Worm (Caenorhabditis elegans) whole organism, L1 larva: ENCODE results near the gene F54D5.17.

Experiments used
- Y116A8C.19 ChIP-seq: sonication (generic microtip); optimal IDR thresholded peaks from 2 replicates; lab custom pipeline; 2016; ENCODE audit warnings: missing compliant biosample characterization, missing genetic modification characterization, borderline replicate concordance
- ama-1 ChIP-seq: fragments of 150-350 bp; optimal IDR thresholded peaks from 2 replicates; lab custom pipeline; 2014
- blmp-1 ChIP-seq: fragments of 150-350 bp; optimal IDR thresholded peaks from 2 replicates; lab custom pipeline; 2014; ENCODE audit warnings: missing biosample characterization, missing genetic modification characterization
- ceh-82 ChIP-seq, 3 experiments: fragments of 150-350 bp in 1 of 3; sonication (generic microtip) in 2 of 3; optimal IDR thresholded peaks; 2 replicates each; lab custom pipeline; 2014 to 2017; ENCODE audit warnings: missing biosample characterization in 3 of 3, missing genetic modification characterization in 3 of 3
- ceh-88 ChIP-seq: fragments of 200-800 bp; sonication (Bioruptor generic); IDR thresholded peaks from 2 replicates; pipeline ENCODE4 v1.3.6; 2022; ENCODE audit warnings: missing genetic modification characterization, missing compliant biosample characterization
- ces-1 ChIP-seq: fragments of 150-350 bp; optimal IDR thresholded peaks from 2 replicates; lab custom pipeline; 2014; ENCODE audit warnings: missing biosample characterization, missing genetic modification reagents, missing genetic modification characterization
- dpl-1 ChIP-seq, 3 experiments: fragments of 150-350 bp in 2 of 3; sonication (generic microtip) in 1 of 3; optimal IDR thresholded peaks; 2 replicates each; lab custom pipeline; 2014 to 2017; ENCODE audit warnings: missing biosample characterization in 3 of 3, missing genetic modification characterization in 3 of 3, missing genetic modification reagents in 3 of 3
- dsc-1 ChIP-seq: sonication (generic microtip); optimal IDR thresholded peaks from 2 replicates; lab custom pipeline; 2016; ENCODE audit warnings: mild to moderate bottlenecking, missing genetic modification characterization, missing compliant biosample characterization
- efl-1 ChIP-seq, 4 experiments: fragments of 150-350 bp; optimal IDR thresholded peaks in 3 of 4; peaks in 1 of 4; 1 replicate in 1 of 4; 2 replicates in 3 of 4; lab custom pipeline; 2014; ENCODE audit warnings: missing biosample characterization in 2 of 4, missing genetic modification characterization in 2 of 4, missing genetic modification reagents in 2 of 4
- efl-3 ChIP-seq: fragments of 200-800 bp; sonication (Bioruptor generic); optimal IDR thresholded peaks from 2 replicates; lab custom pipeline; 2018; ENCODE audit warnings: mild to moderate bottlenecking, missing genetic modification characterization, missing compliant biosample characterization
- egl-13 ChIP-seq: sonication (generic microtip); optimal IDR thresholded peaks from 2 replicates; lab custom pipeline; 2016; ENCODE audit warnings: missing genotype, missing genetic modification reagents, missing genetic modification characterization, missing compliant biosample characterization
- grh-1 ChIP-seq: fragments of 200-800 bp; sonication (Bioruptor generic); IDR thresholded peaks from 2 replicates; pipeline ENCODE4 v1.3.6; 2022; ENCODE audit warnings: missing genetic modification reagents, missing genetic modification characterization, missing compliant biosample characterization
- hlh-17 ChIP-seq: fragments of 200-800 bp; sonication (Bioruptor generic); optimal IDR thresholded peaks from 2 replicates; lab custom pipeline; 2018; ENCODE audit warnings: missing genetic modification characterization, mild to moderate bottlenecking, missing compliant biosample characterization, moderate library complexity, borderline replicate concordance
- hpl-2 ChIP-seq: fragments of 150-350 bp; optimal IDR thresholded peaks from 2 replicates; lab custom pipeline; 2014; ENCODE audit warnings: missing biosample characterization, missing genetic modification reagents, missing genetic modification characterization
- lin-14 ChIP-seq: fragments of 200-800 bp; sonication (Bioruptor generic); optimal IDR thresholded peaks from 2 replicates; lab custom pipeline; 2018; ENCODE audit warnings: mild to moderate bottlenecking, missing genetic modification characterization, moderate library complexity, missing compliant biosample characterization
- lin-15B ChIP-seq: fragments of 150-350 bp; sonication (generic microtip); optimal IDR thresholded peaks from 3 replicates; lab custom pipeline; 2014; ENCODE audit warnings: missing biosample characterization, missing genetic modification characterization
- lin-35 ChIP-seq, 2 experiments: fragments of 150-350 bp; optimal IDR thresholded peaks; 2 replicates each; lab custom pipeline; 2014; ENCODE audit warnings: missing biosample characterization in 2 of 2, missing genetic modification characterization in 2 of 2, missing genetic modification reagents in 2 of 2
- lsy-2 ChIP-seq, 2 experiments: fragments of 150-350 bp; optimal IDR thresholded peaks; 2 replicates each; lab custom pipeline; 2014; ENCODE audit warnings: missing biosample characterization in 2 of 2, missing genetic modification characterization in 2 of 2
- mab-9 ChIP-seq: fragments of 200-800 bp; sonication (Bioruptor generic); IDR thresholded peaks from 2 replicates; pipeline ENCODE4 v1.3.6; 2022; ENCODE audit warnings: missing genetic modification reagents, missing genetic modification characterization, missing compliant biosample characterization
- mdl-1 ChIP-seq, 2 experiments: fragments of 150-350 bp; optimal IDR thresholded peaks; 2 replicates each; lab custom pipeline; 2014 to 2017; ENCODE audit warnings: missing biosample characterization in 2 of 2, missing genetic modification characterization in 2 of 2, inconsistent platforms in 1 of 2
- nhr-11 ChIP-seq: fragments of 150-350 bp; optimal IDR thresholded peaks from 2 replicates; lab custom pipeline; 2014; ENCODE audit warnings: missing biosample characterization, missing genetic modification characterization
- nhr-47 ChIP-seq: sonication (generic microtip); optimal IDR thresholded peaks from 2 replicates; lab custom pipeline; 2016; ENCODE audit warnings: mild to moderate bottlenecking, missing genetic modification characterization, moderate library complexity, missing compliant biosample characterization
- nhr-71 ChIP-seq: sonication (generic microtip); optimal IDR thresholded peaks from 2 replicates; lab custom pipeline; 2016; ENCODE audit warnings: mild to moderate bottlenecking, missing genetic modification characterization, moderate library complexity, missing compliant biosample characterization
- nhr-77 ChIP-seq: fragments of 150-350 bp; optimal IDR thresholded peaks from 2 replicates; lab custom pipeline; 2014; ENCODE audit warnings: missing biosample characterization, missing genetic modification characterization
- nhr-85 ChIP-seq: sonication (generic microtip); peaks from one replicate; lab custom pipeline; 2016; ENCODE audit warnings: missing genetic modification characterization, inconsistent platforms, missing compliant biosample characterization
- pag-3 ChIP-seq: sonication (generic microtip); optimal IDR thresholded peaks from 2 replicates; lab custom pipeline; 2017; ENCODE audit warnings: missing genetic modification characterization, mild to moderate bottlenecking, missing compliant biosample characterization, antibody characterized with exemption, borderline replicate concordance; ENCODE audit not compliant: insufficient read depth
- pqm-1 ChIP-seq: sonication (generic microtip); optimal IDR thresholded peaks from 3 replicates; lab custom pipeline; 2017; ENCODE audit warnings: missing biosample characterization, missing genetic modification characterization
- rnt-1 ChIP-seq: sonication (generic microtip); optimal IDR thresholded peaks from 2 replicates; lab custom pipeline; 2016; ENCODE audit warnings: mild to moderate bottlenecking, missing genetic modification characterization, moderate library complexity, missing compliant biosample characterization
- skn-1 ChIP-seq: fragments of 150-350 bp; optimal IDR thresholded peaks from 2 replicates; lab custom pipeline; 2014; ENCODE audit warnings: missing biosample characterization, missing genetic modification characterization
- snu-23 ChIP-seq: sonication (generic microtip); optimal IDR thresholded peaks from 2 replicates; lab custom pipeline; 2016; ENCODE audit warnings: missing genetic modification characterization, missing compliant biosample characterization
- tbx-2 ChIP-seq: sonication (generic microtip); optimal IDR thresholded peaks from 2 replicates; lab custom pipeline; 2016; ENCODE audit warnings: missing genetic modification characterization, missing compliant biosample characterization
- tlp-1 ChIP-seq: fragments of 150-350 bp; optimal IDR thresholded peaks from 2 replicates; lab custom pipeline; 2014; ENCODE audit warnings: missing biosample characterization, missing genetic modification characterization
- unc-98 ChIP-seq: fragments of 200-800 bp; sonication (Bioruptor generic); IDR thresholded peaks from 2 replicates; pipeline ENCODE4 v1.3.6; 2022; ENCODE audit warnings: missing genetic modification characterization, missing compliant biosample characterization
- vab-15 ChIP-seq: sonication (generic microtip); optimal IDR thresholded peaks from 2 replicates; lab custom pipeline; 2017; ENCODE audit warnings: missing genotype, mild to moderate bottlenecking, missing genetic modification characterization, missing compliant biosample characterization
- xbp-1 ChIP-seq: sonication (generic microtip); optimal IDR thresholded peaks from 2 replicates; lab custom pipeline; 2016; ENCODE audit warnings: missing genetic modification characterization, missing compliant biosample characterization
- zag-1 ChIP-seq: fragments of 150-350 bp; optimal IDR thresholded peaks from 2 replicates; lab custom pipeline; 2014; ENCODE audit warnings: missing biosample characterization, missing genetic modification characterization
- ztf-11 ChIP-seq, 2 experiments: sonication (generic microtip); optimal IDR thresholded peaks; 2 replicates each; lab custom pipeline; 2016 to 2017; ENCODE audit warnings: missing genetic modification characterization in 2 of 2, missing biosample characterization in 1 of 2, missing compliant biosample characterization in 1 of 2
- ztf-4 ChIP-seq: fragments of 150-350 bp; optimal IDR thresholded peaks from 2 replicates; lab custom pipeline; 2014; ENCODE audit warnings: missing biosample characterization, missing genetic modification characterization

The F54D5.17 gene

DNA sequence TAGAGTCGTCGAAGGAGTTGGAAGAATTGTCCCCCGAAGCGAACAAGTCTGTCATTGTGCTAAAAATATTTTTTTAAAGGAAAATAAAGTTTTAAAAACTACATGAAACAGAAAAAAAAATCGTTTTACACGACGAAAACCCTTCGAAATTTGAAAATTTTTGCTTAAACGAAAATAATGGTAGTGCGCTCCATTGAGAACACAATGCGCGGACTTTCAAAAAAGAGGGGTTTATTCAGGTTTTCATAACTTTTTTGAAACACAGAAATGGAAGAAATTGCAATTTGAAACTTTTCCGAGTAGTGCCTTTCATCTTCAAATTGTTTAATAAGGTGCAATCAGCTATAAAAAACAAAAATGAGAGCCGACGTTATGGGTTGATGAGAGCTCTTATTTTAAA is 43.3 kb downstream of the F54D5.17 start, which contains the start of gene npp-5:
Gene npp-5 (minus strand): TSS at position 59 of the 400 bp plus-strand sequence.
- TF ChIP-seq lin-15B (tag; lab: Kevin White, UChicago) (peak; percentile 20), ztf-4 (tag; lab: Kevin White, UChicago) (no peak), lsy-2 (tag; optimal IDR thresholded peaks at IDR 0.05; lab: Kevin White, UChicago) (peak; percentile 20 to 65), ceh-82 (tag; optimal IDR thresholded peaks at IDR 0.05; lab: Kevin White, UChicago) (peak in 1 of 3 experiments; percentile 4), efl-1 (optimal IDR thresholded peaks at IDR 0.05; lab: Kevin White, UChicago) (peak; percentile 69 to 90), efl-1 (GFP tag; optimal IDR thresholded peaks at IDR 0.05 in 1 of 2; lab: Kevin White, UChicago) (peak; percentile 91 to 99), tbx-2 (peak; percentile 20), ama-1 (no peak), skn-1 (peak; percentile 22), snu-23 (GFP tag; lab: Kevin White, UChicago) (peak; percentile 20), xbp-1 (tag; lab: Kevin White, UChicago) (peak; percentile 2), pag-3 (tag; lab: Kevin White, UChicago) (no peak), vab-15 (no peak), lin-35 (GFP tag; optimal IDR thresholded peaks at IDR 0.05; lab: Kevin White, UChicago) (peak; percentile 78 to 96), Y116A8C.19 (tag; lab: Kevin White, UChicago) (no peak), hpl-2 (GFP tag; lab: Kevin White, UChicago) (no peak), tlp-1 (tag; lab: Kevin White, UChicago) (no peak), dpl-1 (GFP tag; optimal IDR thresholded peaks at IDR 0.05; lab: Kevin White, UChicago) (peak; percentile 83 to 91 (median 90)), blmp-1 (tag; lab: Kevin White, UChicago) (peak; percentile 31), unc-98 (GFP tag; lab: Robert Waterston, UW) (no peak), nhr-85 (tag; lab: Kevin White, UChicago) (peak; percentile 52), nhr-71 (peak; percentile 52), nhr-47 (peak; percentile 24), dsc-1 (tag; lab: Kevin White, UChicago) (no peak), lin-14 (peak; percentile 10)

- TF ChIP-seq skn-1 (no peak), mdl-1 (tag; optimal IDR thresholded peaks at IDR 0.05; lab: Kevin White, UChicago) (no peak), nhr-77 (tag; lab: Kevin White, UChicago) (no peak), efl-3 (no peak), mab-9 (GFP tag; lab: Robert Waterston, UW) (no peak), hlh-17 (GFP tag; lab: Kevin White, UChicago) (no peak), pqm-1 (tag; lab: Kevin White, UChicago) (no peak), grh-1 (GFP tag; lab: Robert Waterston, UW) (no peak), ceh-88 (GFP tag; lab: Robert Waterston, UW) (no peak), nhr-11 (tag; lab: Kevin White, UChicago) (no peak), ztf-11 (tag; optimal IDR thresholded peaks at IDR 0.05; lab: Kevin White, UChicago) (no peak), ceh-82 (tag; optimal IDR thresholded peaks at IDR 0.05; lab: Kevin White, UChicago) (no peak)
Observed at ce11 chrII:11600711-11601110, 44.3 kb downstream of the F54D5.17 start, which contains the start of gene F07A11.4. Gene F07A11.4 (plus strand): TSS chrII:11601011.

ce11 chrII:11602387-11602960 is 46.0 kb downstream of the F54D5.17 start:
- TF ChIP-seq zag-1 (no peak), egl-13 (tag; lab: Kevin White, UChicago) (no peak), rnt-1 (tag; lab: Kevin White, UChicago) (peak; percentile 51), ces-1 (GFP tag; lab: Kevin White, UChicago) (no peak), lin-14 (peak; percentile 84), lsy-2 (tag; optimal IDR thresholded peaks at IDR 0.05; lab: Kevin White, UChicago) (peak in 1 of 2 experiments; percentile 1), nhr-71 (peak; percentile 18), efl-1 (optimal IDR thresholded peaks at IDR 0.05; lab: Kevin White, UChicago) (peak in 1 of 2 experiments; percentile 19), efl-1 (GFP tag; optimal IDR thresholded peaks at IDR 0.05 in 1 of 2; lab: Kevin White, UChicago) (peak in 1 of 2 experiments; percentile 57), dsc-1 (tag; lab: Kevin White, UChicago) (peak; percentile 62)
